Worm (Caenorhabditis elegans) whole organism, L4 larva: ENCODE data around the gene sre-37.

Experiments
- F49E8.2 ChIP-seq: sonication (generic microtip); optimal IDR thresholded peaks from 2 replicates; lab custom pipeline; 2016; ENCODE audit warnings: missing compliant biosample characterization, mild to moderate bottlenecking, missing genetic modification characterization, borderline replicate concordance
- ces-1 ChIP-seq: fragments of 150-350 bp; sonication (generic microtip); optimal IDR thresholded peaks from 4 replicates; lab custom pipeline; 2014; ENCODE audit warnings: missing biosample characterization, missing genetic modification reagents, missing genetic modification characterization
- fos-1 ChIP-seq: fragments of 150-350 bp; optimal IDR thresholded peaks from 2 replicates; lab custom pipeline; 2014; ENCODE audit warnings: missing biosample characterization, missing genetic modification characterization
- mep-1 ChIP-seq: fragments of 150-350 bp; sonication (generic microtip); optimal IDR thresholded peaks from 3 replicates; lab custom pipeline; 2014; ENCODE audit warnings: missing biosample characterization, missing genetic modification characterization
- nhr-28 ChIP-seq: fragments of 150-350 bp; optimal IDR thresholded peaks from 2 replicates; lab custom pipeline; 2014; ENCODE audit warnings: missing biosample characterization, missing genetic modification characterization
- set-16 ChIP-seq: fragments of 200-800 bp; sonication (Bioruptor generic); IDR thresholded peaks from 2 replicates; pipeline ENCODE4 v1.3.6; 2022; ENCODE audit warnings: missing genetic modification reagents, missing genetic modification characterization, missing compliant biosample characterization

DNA sequence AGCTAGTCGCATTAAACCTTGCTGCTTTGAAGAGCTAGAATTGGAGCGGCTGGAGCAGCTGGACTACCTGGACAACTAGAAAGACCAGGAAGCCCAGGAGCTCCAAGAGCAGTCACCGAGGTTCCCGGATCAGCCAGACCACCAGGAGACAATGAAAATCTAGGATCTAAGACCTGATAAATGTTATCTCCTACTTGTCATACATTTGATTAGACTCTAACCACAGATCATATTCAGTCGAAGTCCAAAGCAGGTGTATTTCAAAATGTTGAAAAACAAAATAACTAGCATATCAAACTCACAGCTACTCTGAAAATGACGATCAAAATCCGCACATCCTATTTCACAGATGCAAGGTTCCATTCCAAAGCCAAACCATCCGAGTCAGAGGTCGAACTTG lies 26.3 kb downstream of the sre-37 start, which contains the start of gene srz-6:
- no peak for TF ChIP-seq nhr-28
- no peak for TF ChIP-seq mep-1
- no peak for TF ChIP-seq ces-1 (GFP tag; lab: Kevin White, UChicago)
- no peak for TF ChIP-seq F49E8.2 (tag; lab: Kevin White, UChicago)
- TF ChIP-seq set-16 (GFP tag; lab: Robert Waterston, UW), result no peak
- TF ChIP-seq fos-1 (tag; lab: Kevin White, UChicago), result no peak
